Fruit fly (Drosophila melanogaster): ENCODE measurements around the gene nop5.
A peak's percentile ranks its signal among the peaks of the same experiment; 100 is the strongest.

nop5 gene

dm6 chr2L:6956725-6957124 is 38.2 kb upstream of the nop5 start, which contains the start of the genes CG13775 and CG3430:
Gene CG13775 (minus strand): TSS chr2L:6956950.
Gene CG3430 (plus strand): TSS chr2L:6957008.
- no peak for TF ChIP-seq CG34367 (tag; optimal IDR thresholded peaks at IDR 0.05)
- TF ChIP-seq Pif1B (GFP tag; optimal IDR thresholded peaks at IDR 0.05), result no peak
- no peak for TF ChIP-seq rn (GFP tag; IDR thresholded peaks at IDR 0.05)
- TF ChIP-seq CG8301 (tag; optimal IDR thresholded peaks at IDR 0.05), result no peak
- no peak for TF ChIP-seq CG13204 (GFP tag; optimal IDR thresholded peaks at IDR 0.05)
- TF ChIP-seq CG32121 (GFP tag; IDR thresholded peaks at IDR 0.05), result peak; percentile 35; the same call in 1 of the 2 replicates

DNA sequence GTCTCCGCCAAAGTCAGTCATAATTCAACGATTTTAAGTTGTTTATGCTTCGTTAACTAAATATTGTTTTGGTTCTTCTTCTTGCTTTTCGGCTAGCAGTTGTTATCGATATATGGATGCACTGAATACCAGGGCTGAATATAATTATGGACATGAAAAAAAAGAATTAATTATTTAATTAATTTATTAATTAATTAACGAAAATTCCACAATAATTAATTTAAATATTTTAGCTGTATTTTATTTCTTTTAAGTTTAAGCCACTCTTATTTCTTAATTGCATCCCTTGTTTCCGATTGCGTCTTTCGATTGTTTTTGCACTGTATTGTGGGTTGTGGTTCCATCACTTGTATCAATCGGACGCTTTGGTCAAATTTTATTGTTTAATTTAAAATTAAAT is 31.6 kb upstream of the nop5 start, which contains the start of the genes Gas41 and SA1:
Gas41 (minus strand) TSS at position 112 of the 400 bp plus-strand sequence.
SA1 (plus strand) TSS at position 326 of the 400 bp plus-strand sequence.
- peak; percentile 30 for TF ChIP-seq Snoo (tag; optimal IDR thresholded peaks at IDR 0.05)
- no peak for TF ChIP-seq CG10348 (GFP tag; IDR thresholded peaks at IDR 0.05)
- peak; percentile 87 for TF ChIP-seq CG4496 (GFP tag; IDR thresholded peaks at IDR 0.05)
- no peak for TF ChIP-seq EcR (GFP tag; optimal IDR thresholded peaks at IDR 0.05)
- no peak for TF ChIP-seq CG13204 (GFP tag; optimal IDR thresholded peaks at IDR 0.05)
- TF ChIP-seq CG8159 (tag; optimal IDR thresholded peaks at IDR 0.05), result peak; percentile 82
- no peak for TF ChIP-seq Pif1B (GFP tag; optimal IDR thresholded peaks at IDR 0.05)
- peak; percentile 70 for TF ChIP-seq rn (GFP tag; IDR thresholded peaks at IDR 0.05)
- TF ChIP-seq gl (tag; optimal IDR thresholded peaks at IDR 0.05), result peak; percentile 25
- TF ChIP-seq CG8301 (tag; optimal IDR thresholded peaks at IDR 0.05), result no peak
- TF ChIP-seq fd96Ca (GFP tag; IDR thresholded peaks at IDR 0.05), result no peak
- TF ChIP-seq CG9948 (tag; optimal IDR thresholded peaks at IDR 0.05), result peak; percentile 82
- TF ChIP-seq Ets98B (GFP tag; IDR thresholded peaks at IDR 0.05), result peak; percentile 85
- peak; percentile 86 for TF ChIP-seq CG17806 (tag; optimal IDR thresholded peaks at IDR 0.05)
- TF ChIP-seq CG15710 (tag; optimal IDR thresholded peaks at IDR 0.05), result peak; percentile 92
- TF ChIP-seq CG32121 (GFP tag; IDR thresholded peaks at IDR 0.05), result peak; percentile 86
- TF ChIP-seq CG12605 (GFP tag; IDR thresholded peaks at IDR 0.05), result no peak
- no peak for TF ChIP-seq Pif1A (GFP tag; optimal IDR thresholded peaks at IDR 0.05)
- no peak for TF ChIP-seq D1 (tag; optimal IDR thresholded peaks at IDR 0.05)
- TF ChIP-seq CG14655 (GFP tag; optimal IDR thresholded peaks at IDR 0.05), result no peak
- peak; percentile 48 for TF ChIP-seq CG34367 (tag; optimal IDR thresholded peaks at IDR 0.05)

DNA sequence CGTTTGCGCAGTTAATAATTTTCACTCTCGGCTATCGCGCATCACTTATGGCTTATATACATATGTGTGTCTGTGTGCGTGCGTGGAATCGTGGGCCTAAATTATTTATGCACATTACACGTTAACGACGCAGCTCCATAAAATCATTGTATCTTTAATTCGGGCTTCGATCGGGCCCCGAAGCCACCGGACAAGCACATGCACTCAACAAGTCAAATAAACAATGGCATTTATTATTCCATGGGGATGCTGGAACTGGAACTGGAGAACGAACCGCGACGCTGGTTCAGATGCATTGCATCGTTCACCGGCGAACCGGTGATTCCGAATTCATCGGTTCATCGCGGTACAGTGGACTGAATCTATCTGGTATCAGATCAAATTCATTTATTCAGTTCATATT is 30.0 kb upstream of the nop5 start, which contains the start of gene ihog:
ihog (minus strand) TSS at position 269 of the 403 bp plus-strand sequence.
- TF ChIP-seq fd96Ca (GFP tag; IDR thresholded peaks at IDR 0.05) (no peak), CG32121 (GFP tag; IDR thresholded peaks at IDR 0.05) (no peak), Ets98B (GFP tag; IDR thresholded peaks at IDR 0.05) (no peak), CG34367 (tag; optimal IDR thresholded peaks at IDR 0.05) (peak; percentile 8), CG8159 (tag; optimal IDR thresholded peaks at IDR 0.05) (no peak), CG15710 (tag; optimal IDR thresholded peaks at IDR 0.05) (no peak), EcR (GFP tag; optimal IDR thresholded peaks at IDR 0.05) (peak; percentile 58), CG12605 (GFP tag; IDR thresholded peaks at IDR 0.05) (peak; percentile 42; the same call in 1 of the 2 replicates), CG8301 (tag; optimal IDR thresholded peaks at IDR 0.05) (no peak), CG9948 (tag; optimal IDR thresholded peaks at IDR 0.05) (no peak), D1 (tag; optimal IDR thresholded peaks at IDR 0.05) (no peak), CG13204 (GFP tag; optimal IDR thresholded peaks at IDR 0.05) (no peak), Snoo (tag; optimal IDR thresholded peaks at IDR 0.05) (no peak), CG4496 (GFP tag; IDR thresholded peaks at IDR 0.05) (no peak), gl (tag; optimal IDR thresholded peaks at IDR 0.05) (no peak), CG14655 (GFP tag; optimal IDR thresholded peaks at IDR 0.05) (no peak), CG10348 (GFP tag; IDR thresholded peaks at IDR 0.05) (no peak), rn (GFP tag; IDR thresholded peaks at IDR 0.05) (no peak), Pif1B (GFP tag; optimal IDR thresholded peaks at IDR 0.05) (no peak)

DNA sequence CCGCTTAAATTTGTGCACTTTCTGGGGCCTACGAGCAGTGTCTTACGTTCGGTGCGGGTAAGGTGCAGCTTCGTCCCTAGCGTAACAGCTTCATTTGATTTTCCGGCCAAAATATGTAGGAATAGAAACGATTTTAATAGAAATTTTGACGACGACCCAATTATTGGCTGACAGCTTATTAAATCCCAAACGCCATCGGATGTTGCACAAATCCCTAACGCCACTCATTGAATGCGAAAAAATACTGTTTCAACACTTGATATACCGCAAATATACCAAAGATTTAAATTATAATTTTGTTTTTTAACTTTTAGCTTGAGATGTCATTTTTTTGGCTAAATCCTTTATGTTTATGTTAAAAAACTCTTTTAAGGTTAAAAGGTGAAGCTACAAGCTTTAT is 26.5 kb upstream of the nop5 start, which contains the start of gene Fgop2:
Fgop2 (minus strand) TSS at position 202 of the 400 bp plus-strand sequence.
- no peak for TF ChIP-seq CG13204 (GFP tag; optimal IDR thresholded peaks at IDR 0.05)
- TF ChIP-seq gl (tag; optimal IDR thresholded peaks at IDR 0.05), result no peak

- no peak for TF ChIP-seq CG4496 (GFP tag; IDR thresholded peaks at IDR 0.05)
- no peak for TF ChIP-seq CG12605 (GFP tag; IDR thresholded peaks at IDR 0.05)
- no peak for TF ChIP-seq CG14655 (GFP tag; optimal IDR thresholded peaks at IDR 0.05)
- no peak for TF ChIP-seq rn (GFP tag; IDR thresholded peaks at IDR 0.05)
- TF ChIP-seq CG8159 (tag; optimal IDR thresholded peaks at IDR 0.05), result no peak
- no peak for TF ChIP-seq D1 (tag; optimal IDR thresholded peaks at IDR 0.05)
- TF ChIP-seq Ets98B (GFP tag; IDR thresholded peaks at IDR 0.05), result no peak
- TF ChIP-seq CG32121 (GFP tag; IDR thresholded peaks at IDR 0.05), result no peak
- TF ChIP-seq CG13204 (GFP tag; optimal IDR thresholded peaks at IDR 0.05), result no peak
- TF ChIP-seq CG8301 (tag; optimal IDR thresholded peaks at IDR 0.05), result no peak
- TF ChIP-seq Pif1A (GFP tag; optimal IDR thresholded peaks at IDR 0.05), result no peak
- TF ChIP-seq CG34367 (tag; optimal IDR thresholded peaks at IDR 0.05), result no peak
- TF ChIP-seq fd96Ca (GFP tag; IDR thresholded peaks at IDR 0.05), result no peak
- TF ChIP-seq gl (tag; optimal IDR thresholded peaks at IDR 0.05), result no peak
- no peak for TF ChIP-seq CG17806 (tag; optimal IDR thresholded peaks at IDR 0.05)
- no peak for TF ChIP-seq Pif1B (GFP tag; optimal IDR thresholded peaks at IDR 0.05)
- no peak for TF ChIP-seq CG9948 (tag; optimal IDR thresholded peaks at IDR 0.05)
- TF ChIP-seq Snoo (tag; optimal IDR thresholded peaks at IDR 0.05), result no peak
Observed at dm6 chr2L:6942714-6943113, 24.2 kb upstream of the nop5 start, which contains the start of gene CG18304. Gene CG18304 (minus strand): TSS chr2L:6942814.

DNA sequence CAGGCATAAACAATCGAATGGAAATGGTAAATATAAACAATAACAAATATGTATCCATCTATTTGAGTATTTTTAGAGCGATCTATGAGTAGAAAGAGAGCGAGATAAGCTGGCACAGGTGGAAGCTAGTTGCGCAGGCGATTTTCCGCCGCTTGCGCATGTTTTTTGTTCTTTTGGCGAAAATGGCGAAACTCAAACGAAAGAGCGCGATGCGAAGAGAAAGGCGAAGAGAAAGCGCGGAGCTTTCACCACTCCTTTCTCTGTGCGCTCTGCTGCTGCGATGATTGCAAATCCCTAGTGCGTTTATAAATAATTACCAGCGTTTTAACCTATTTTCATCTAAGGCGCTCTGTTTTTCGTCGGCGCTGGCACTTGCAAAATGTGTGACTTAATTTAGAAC is 23.2 kb upstream of the nop5 start:
- TF ChIP-seq CG17806 (tag; optimal IDR thresholded peaks at IDR 0.05), result no peak
- no peak for TF ChIP-seq D1 (tag; optimal IDR thresholded peaks at IDR 0.05)
- no peak for TF ChIP-seq CG32121 (GFP tag; IDR thresholded peaks at IDR 0.05)
- no peak for TF ChIP-seq CG14655 (GFP tag; optimal IDR thresholded peaks at IDR 0.05)
- TF ChIP-seq Ets98B (GFP tag; IDR thresholded peaks at IDR 0.05), result no peak
- no peak for TF ChIP-seq Pif1B (GFP tag; optimal IDR thresholded peaks at IDR 0.05)
- no peak for TF ChIP-seq CG9948 (tag; optimal IDR thresholded peaks at IDR 0.05)
- no peak for TF ChIP-seq CG4496 (GFP tag; IDR thresholded peaks at IDR 0.05)
- no peak for TF ChIP-seq CG15710 (tag; optimal IDR thresholded peaks at IDR 0.05)
- TF ChIP-seq CG8301 (tag; optimal IDR thresholded peaks at IDR 0.05), result no peak
- TF ChIP-seq rn (GFP tag; IDR thresholded peaks at IDR 0.05), result no peak
- TF ChIP-seq gl (tag; optimal IDR thresholded peaks at IDR 0.05), result no peak
- no peak for TF ChIP-seq CG8159 (tag; optimal IDR thresholded peaks at IDR 0.05)
